Worm (Caenorhabditis elegans): Measurements from ENCODE around the gene tag-30.

The tag-30 gene

DNA sequence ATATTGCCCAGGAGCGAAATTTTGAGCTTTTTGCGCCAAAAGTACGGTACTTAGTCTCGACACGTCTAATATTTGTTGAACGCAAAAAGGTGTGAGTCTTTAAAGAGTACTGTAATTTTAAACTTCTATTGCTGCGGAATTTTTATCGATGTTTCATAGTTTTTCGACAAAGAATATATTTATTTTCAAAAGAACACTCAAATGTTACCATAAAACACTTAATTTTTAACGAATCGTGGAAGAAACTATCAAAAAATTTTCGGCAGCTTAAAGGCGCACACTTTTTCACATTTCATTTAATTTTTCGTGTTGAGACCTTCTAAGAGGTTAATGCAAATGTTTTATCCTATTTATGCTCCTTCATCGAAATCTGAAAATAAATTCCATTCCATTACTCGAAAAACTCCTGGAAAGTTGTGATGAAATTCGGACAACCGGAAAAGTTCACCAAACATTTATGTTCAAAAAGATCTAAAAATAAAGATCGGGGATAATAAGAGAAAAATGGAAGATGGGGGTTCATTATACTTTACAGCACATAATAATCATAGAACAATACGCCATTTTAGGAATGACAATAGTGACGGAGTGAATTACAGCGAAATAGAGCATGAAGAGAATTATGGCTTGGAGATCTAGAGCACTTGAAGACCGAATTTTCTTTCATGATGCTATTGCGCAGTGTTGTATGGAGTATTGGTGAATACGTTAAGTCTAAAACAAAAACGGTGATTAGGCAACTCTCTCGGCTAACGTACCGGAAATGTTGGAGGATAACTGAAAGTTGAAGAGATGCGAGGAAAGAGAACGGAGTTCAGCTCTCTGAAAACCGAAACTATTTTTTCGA is 34.7 kb downstream of the tag-30 start (continued):
- TF ChIP-seq dmd-6 (GFP tag; IDR thresholded peaks at IDR 0.05) (no peak; the same call in 1 of the 2 replicates), nhr-10 (tag; optimal IDR thresholded peaks at IDR 0.05) (no peak), hmg-1.1 (GFP tag; IDR thresholded peaks at IDR 0.05) (no peak), dmd-9 (GFP tag; IDR thresholded peaks at IDR 0.05) (no peak)

DNA sequence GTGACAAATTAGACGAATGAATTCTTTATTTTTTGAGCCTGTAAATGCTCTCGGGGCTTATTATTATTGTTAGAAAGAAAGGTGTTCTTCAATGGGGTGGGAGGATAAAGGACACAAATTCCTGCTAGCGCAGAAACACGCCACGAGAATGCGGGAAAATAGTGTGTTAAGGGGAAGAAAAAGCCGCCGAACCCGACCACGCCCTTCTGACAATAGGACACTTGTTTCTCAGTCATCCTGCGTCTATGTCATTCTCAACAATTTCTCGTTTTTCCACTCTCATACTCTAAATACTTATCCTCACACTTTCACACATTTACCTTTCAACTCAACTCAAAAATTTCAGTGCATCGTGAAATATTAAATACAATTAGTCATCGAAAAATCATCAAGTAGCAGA is 41.1 kb downstream of the tag-30 start, which contains the start of gene M117.1:
Gene M117.1 (plus strand): TSS at position 347 of the 400 bp plus-strand sequence.
- peak; percentile 82 for TF ChIP-seq aha-1 (tag)
- TF ChIP-seq hlh-30 (tag; optimal IDR thresholded peaks at IDR 0.05; ENCODE audit: insufficient read depth): peak; percentile 3
- TF ChIP-seq mdl-1 (tag; optimal IDR thresholded peaks at IDR 0.05): peak in 1 of 2 experiments; percentile 49
- TF ChIP-seq tag-97 (GFP tag; IDR thresholded peaks at IDR 0.05): no peak
- peak; percentile 25 for TF ChIP-seq nhr-28 (tag; optimal IDR thresholded peaks at IDR 0.05)
- TF ChIP-seq tra-1 (GFP tag; IDR thresholded peaks at IDR 0.05): no peak
- peak in 1 of 2 experiments; percentile 7 for TF ChIP-seq hif-1 (tag; optimal IDR thresholded peaks at IDR 0.05)
- TF ChIP-seq lin-38 (GFP tag; IDR thresholded peaks at IDR 0.05): no peak

DNA sequence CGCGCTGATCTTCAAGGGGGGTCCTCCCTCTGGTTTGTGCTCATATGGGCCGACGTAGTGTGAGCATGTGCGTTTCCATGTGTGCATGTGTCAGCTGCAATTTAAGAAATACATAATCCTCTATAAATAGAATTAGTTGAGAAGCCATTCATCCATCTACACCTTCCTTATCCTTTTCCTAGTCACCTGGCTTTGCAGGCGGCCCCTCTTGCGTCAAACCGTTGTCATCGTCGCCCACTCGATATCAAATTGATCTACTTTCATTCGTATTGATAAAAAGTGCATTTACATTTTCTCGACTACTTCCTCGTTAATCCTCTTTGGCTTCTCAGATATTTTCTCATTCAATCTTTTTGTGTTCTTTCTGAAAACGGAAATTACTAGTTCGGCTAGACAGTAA is 42.9 kb downstream of the tag-30 start:
- TF ChIP-seq duxl-1 (tag; optimal IDR thresholded peaks at IDR 0.05; ENCODE audit: poor library complexity) (no peak), zfp-3 (GFP tag; conservative IDR thresholded peaks at IDR 0.05) (no peak), unc-39 (tag; optimal IDR thresholded peaks at IDR 0.05) (no peak), mxl-3 (GFP tag; optimal IDR thresholded peaks at IDR 0.05) (peak; percentile 37), nhr-28 (tag; optimal IDR thresholded peaks at IDR 0.05) (peak; percentile 44), lin-13 (GFP tag; optimal IDR thresholded peaks at IDR 0.05) (no peak), nhr-237 (tag; optimal IDR thresholded peaks at IDR 0.05) (no peak), spr-1 (tag; optimal IDR thresholded peaks at IDR 0.05) (no peak), nhr-11 (tag; optimal IDR thresholded peaks at IDR 0.05) (no peak), lim-7 (GFP tag; IDR thresholded peaks at IDR 0.05) (no peak), ZK337.2 (GFP tag; IDR thresholded peaks at IDR 0.05) (no peak), D1046.2 (GFP tag; IDR thresholded peaks at IDR 0.05) (no peak), zfp-2 (tag; optimal IDR thresholded peaks at IDR 0.05) (no peak), ceh-62 (tag; optimal IDR thresholded peaks at IDR 0.05) (no peak), jun-1 (tag; optimal IDR thresholded peaks at IDR 0.05) (no peak), fkh-10 (GFP tag; optimal IDR thresholded peaks at IDR 0.05) (no peak), F10B5.3 (tag; optimal IDR thresholded peaks at IDR 0.05) (no peak), ztf-7 (tag; optimal IDR thresholded peaks at IDR 0.05) (no peak), set-16 (GFP tag; IDR thresholded peaks at IDR 0.05) (no peak), gei-8 (GFP tag; optimal IDR thresholded peaks at IDR 0.05) (no peak), aha-1 (tag) (peak; percentile 42), T26A8.4 (GFP tag; IDR thresholded peaks at IDR 0.05) (no peak), madf-9 (GFP tag; conservative IDR thresholded peaks at IDR 0.05) (no peak)

DNA sequence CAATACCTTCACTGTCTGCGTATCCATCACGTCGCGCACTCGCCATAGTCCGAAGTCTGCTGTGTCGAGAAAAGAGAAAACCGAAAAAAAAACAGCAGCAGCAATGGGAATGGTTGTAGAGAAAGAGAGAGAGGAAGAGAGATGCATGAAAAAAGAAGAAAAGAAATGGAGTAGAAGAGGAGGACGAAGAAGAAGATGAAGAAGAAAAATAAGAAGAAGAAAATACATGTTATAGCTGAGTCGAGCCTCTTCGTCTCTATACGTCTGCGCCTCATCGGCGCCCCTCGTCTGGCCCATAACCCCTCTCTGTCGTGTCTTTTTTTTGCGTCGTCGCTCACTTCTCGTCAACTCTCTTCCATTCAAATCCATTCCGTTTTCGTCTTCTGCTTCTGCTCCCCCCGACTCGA is 45.2 kb downstream of the tag-30 start:
- TF ChIP-seq snpc-1.2 (GFP tag; IDR thresholded peaks at IDR 0.05) (no peak), D1046.2 (GFP tag; IDR thresholded peaks at IDR 0.05) (no peak), mdl-1 (tag; optimal IDR thresholded peaks at IDR 0.05) (peak; percentile 57 to 82), dmd-9 (GFP tag; IDR thresholded peaks at IDR 0.05) (no peak), nhr-77 (tag; optimal IDR thresholded peaks at IDR 0.05) (peak; percentile 58), zip-11 (GFP tag; IDR thresholded peaks at IDR 0.05) (no peak), snpc-4 (tag; optimal IDR thresholded peaks at IDR 0.05) (no peak), zfp-3 (GFP tag; conservative IDR thresholded peaks at IDR 0.05) (no peak), nhr-25 (tag; optimal IDR thresholded peaks at IDR 0.05; ENCODE audit: borderline replicate concordance, insufficient read depth) (peak; percentile 2), nhr-6 (tag; optimal IDR thresholded peaks at IDR 0.05) (no peak), unc-62 (GFP tag; optimal IDR thresholded peaks at IDR 0.05 in 1 of 2) (peak in 1 of 2 experiments; percentile 94), unc-62 (tag; optimal IDR thresholded peaks at IDR 0.05) (no peak), lin-39 (tag; optimal IDR thresholded peaks at IDR 0.05) (no peak), daf-8 (GFP tag; IDR thresholded peaks at IDR 0.05) (no peak), lin-13 (GFP tag; optimal IDR thresholded peaks at IDR 0.05) (no peak), Y105C5A.15 (GFP tag; IDR thresholded peaks at IDR 0.05) (no peak), R02D3.7 (tag; optimal IDR thresholded peaks at IDR 0.05) (no peak), zfp-2 (tag; optimal IDR thresholded peaks at IDR 0.05) (no peak), cey-2 (tag; optimal IDR thresholded peaks at IDR 0.05; ENCODE audit: borderline replicate concordance, insufficient read depth) (peak; percentile 45)
